Worm (Caenorhabditis elegans) whole organism, early embryonic: ENCODE data around the gene E02C12.19.

Source experiments
- F13C5.2 ChIP-seq: sonication (generic microtip); optimal IDR thresholded peaks from 2 replicates; lab custom pipeline; 2017; ENCODE audit warnings: mild to moderate bottlenecking, missing genetic modification characterization, inconsistent platforms, missing compliant biosample characterization
- ama-1 ChIP-seq: fragments of 150-350 bp; optimal IDR thresholded peaks from 2 replicates; lab custom pipeline; 2014
- ceh-36 ChIP-seq: sonication (generic microtip); optimal IDR thresholded peaks from 2 replicates; lab custom pipeline; 2016; ENCODE audit warnings: missing genetic modification characterization, inconsistent platforms, missing compliant biosample characterization
- flt-1 ChIP-seq: fragments of 200-800 bp; sonication (Bioruptor generic); IDR thresholded peaks from 2 replicates; pipeline ENCODE4 v1.3.6; 2022; ENCODE audit warnings: missing genetic modification characterization, missing compliant biosample characterization
- hnd-1 ChIP-seq: sonication (generic microtip); optimal IDR thresholded peaks from 2 replicates; lab custom pipeline; 2016; ENCODE audit warnings: missing genetic modification characterization, missing compliant biosample characterization
- tbx-37 ChIP-seq: fragments of 200-800 bp; sonication (Bioruptor generic); conservative IDR thresholded peaks from 2 replicates; pipeline ENCODE4 v1.3.6; 2022; ENCODE audit warnings: missing genetic modification reagents, missing genetic modification characterization, missing compliant biosample characterization

- TF ChIP-seq ama-1 (lab: Kevin White, UChicago) (no peak), tbx-37 (GFP tag; lab: Robert Waterston, UW) (no peak), flt-1 (GFP tag; lab: Robert Waterston, UW) (no peak), hnd-1 (tag; lab: Kevin White, UChicago) (no peak), F13C5.2 (tag; lab: Kevin White, UChicago) (no peak), ceh-36 (tag; lab: Kevin White, UChicago) (no peak)
Observed at ce11 chrV:9381846-9382363, 5.6 kb upstream of the E02C12.19 start, which contains the start of gene E02C12.12.
